Worm (Caenorhabditis elegans): ENCODE results near the gene set-22.

ce11 chrV:10436612-10437011 lies at the start of gene set-22:
- TF ChIP-seq aly-1 (tag; optimal IDR thresholded peaks at IDR 0.05) (no peak), ama-1 (optimal IDR thresholded peaks at IDR 0.05) (no peak), flt-1 (GFP tag; IDR thresholded peaks at IDR 0.05) (no peak), tra-4 (tag; optimal IDR thresholded peaks at IDR 0.05) (no peak), hnd-1 (tag; optimal IDR thresholded peaks at IDR 0.05) (no peak), ceh-36 (tag; optimal IDR thresholded peaks at IDR 0.05) (no peak), ets-7 (tag; optimal IDR thresholded peaks at IDR 0.05) (no peak), hmbx-1 (tag; optimal IDR thresholded peaks at IDR 0.05) (no peak), B0310.2 (tag; optimal IDR thresholded peaks at IDR 0.05) (no peak), sea-1 (GFP tag; conservative IDR thresholded peaks at IDR 0.05) (no peak), F13C5.2 (tag; optimal IDR thresholded peaks at IDR 0.05) (no peak), hmg-4 (GFP tag; optimal IDR thresholded peaks at IDR 0.05) (no peak)
